Fruit fly (Drosophila melanogaster): ENCODE data around the gene Takl2.

DNA sequence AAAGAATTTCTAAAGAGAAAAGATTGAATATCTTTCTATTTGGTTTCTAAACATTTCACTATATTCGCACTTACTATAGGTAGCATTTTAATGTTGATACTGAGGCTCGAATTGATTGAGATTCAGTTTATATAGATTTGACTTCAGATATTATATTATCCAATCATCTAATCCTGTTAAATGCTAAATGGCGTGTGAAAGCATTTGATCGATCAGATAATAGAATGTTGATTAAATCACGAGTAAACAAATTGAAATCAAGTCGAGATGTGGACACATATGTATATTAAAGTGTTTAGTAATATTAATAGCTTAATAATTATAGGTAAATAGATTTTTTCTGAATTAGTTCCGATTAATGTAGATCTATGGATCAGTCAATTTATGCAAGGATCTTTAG lies 37.2 kb upstream of the Takl2 start, which contains the start of gene CG43094:
- TF ChIP-seq CG8478 (optimal IDR thresholded peaks at IDR 0.05): no peak
- TF ChIP-seq CTCF (optimal IDR thresholded peaks at IDR 0.05): no peak
